Fruit fly (Drosophila melanogaster) whole organism, larva: ENCODE measurements around the gene Fntb.

Experiments used
- noc ChIP-seq: fragments of 200-800 bp; sonication (Bioruptor generic); optimal IDR thresholded peaks from 3 replicates; lab custom pipeline; 2019; ENCODE audit warnings: missing biosample characterization, mild to moderate bottlenecking, missing genetic modification characterization, moderate library complexity

The Fntb gene

dm6 chr3R:16469501-16470263 is 36.9 kb downstream of the Fntb start, which contains the start of the genes CG42232 and CSN5:
Gene CG42232 (minus strand): TSS chr3R:16469663.
Gene CSN5 (plus strand): TSS chr3R:16470099.
- no peak for TF ChIP-seq noc (tag; lab: Kevin White, UChicago)

- no peak for TF ChIP-seq noc (tag; lab: Kevin White, UChicago)
Measured at dm6 chr3R:16472301-16472700, 39.5 kb downstream of the Fntb start, which contains the start of gene Gyc89Da. Gene Gyc89Da (plus strand): TSS chr3R:16472601.

dm6 chr3R:16476472-16476871 is 43.7 kb downstream of the Fntb start:
- no peak for TF ChIP-seq noc (tag; lab: Kevin White, UChicago)

dm6 chr3R:16477033-16477432 is 44.2 kb downstream of the Fntb start, which contains the start of gene Gyc89Db:
Gene Gyc89Db (plus strand): TSS chr3R:16477110.
- TF ChIP-seq noc (tag; lab: Kevin White, UChicago), result no peak

- no peak for TF ChIP-seq noc (tag; lab: Kevin White, UChicago)
Measured at dm6 chr3R:16480995-16481394, 48.2 kb downstream of the Fntb start, which contains the start of gene Dhfr. Gene Dhfr (plus strand): TSS chr3R:16481167.

dm6 chr3R:16482276-16482675 is 49.5 kb downstream of the Fntb start, which contains the start of gene Sdhaf3:
Gene Sdhaf3 (minus strand): TSS chr3R:16482452.
- no peak for TF ChIP-seq noc (tag; lab: Kevin White, UChicago)

- TF ChIP-seq noc (tag; lab: Kevin White, UChicago), result no peak
Measured at dm6 chr3R:16483877-16484417, 51.1 kb downstream of the Fntb start, which contains the start of gene Der-2. Gene Der-2 (minus strand): TSS chr3R:16484223.
